Worm (Caenorhabditis elegans) whole organism, L1 larva: Measurements from ENCODE around the gene C05G5.5.

ENCODE experiments used
- ama-1 ChIP-seq: fragments of 150-350 bp; optimal IDR thresholded peaks from 2 replicates; lab custom pipeline; 2014
- ceh-82 ChIP-seq, 3 experiments: fragments of 150-350 bp in 1 of 3; sonication (generic microtip) in 2 of 3; optimal IDR thresholded peaks; 2 replicates each; lab custom pipeline; 2014 to 2017; ENCODE audit warnings: missing biosample characterization in 3 of 3, missing genetic modification characterization in 3 of 3
- efl-3 ChIP-seq: fragments of 200-800 bp; sonication (Bioruptor generic); optimal IDR thresholded peaks from 2 replicates; lab custom pipeline; 2018; ENCODE audit warnings: mild to moderate bottlenecking, missing genetic modification characterization, missing compliant biosample characterization
- egl-27 ChIP-seq, 2 experiments: fragments of 150-350 bp in 1 of 2; sonication (generic microtip); optimal IDR thresholded peaks; 3 replicates each; lab custom pipeline; 2017 to 2018; ENCODE audit warnings: missing biosample characterization in 2 of 2, missing genetic modification characterization in 2 of 2, missing genetic modification reagents in 2 of 2
- elt-3 ChIP-seq, 6 experiments: fragments of 150-350 bp in 1 of 6; sonication (generic microtip); optimal IDR thresholded peaks; 2 replicates each; lab custom pipeline; 2017 to 2018; ENCODE audit warnings: missing biosample characterization in 6 of 6, missing genetic modification characterization in 6 of 6, inconsistent platforms in 1 of 6
- fkh-4 ChIP-seq: sonication (generic microtip); optimal IDR thresholded peaks from 2 replicates; lab custom pipeline; 2016; ENCODE audit warnings: missing compliant biosample characterization, missing genetic modification characterization, borderline replicate concordance
- lin-39 ChIP-seq: fragments of 150-350 bp; optimal IDR thresholded peaks from 2 replicates; lab custom pipeline; 2014; ENCODE audit warnings: missing biosample characterization, missing genetic modification reagents, missing genetic modification characterization
- nhr-77 ChIP-seq: fragments of 150-350 bp; optimal IDR thresholded peaks from 2 replicates; lab custom pipeline; 2014; ENCODE audit warnings: missing biosample characterization, missing genetic modification characterization
- nhr-84 ChIP-seq: sonication (generic microtip); optimal IDR thresholded peaks from 2 replicates; lab custom pipeline; 2017; ENCODE audit warnings: missing biosample characterization, missing genetic modification characterization
- skn-1 ChIP-seq: fragments of 150-350 bp; optimal IDR thresholded peaks from 2 replicates; lab custom pipeline; 2014; ENCODE audit warnings: missing biosample characterization, missing genetic modification characterization
- snpc-4 ChIP-seq: fragments of 150-350 bp; optimal IDR thresholded peaks from 2 replicates; lab custom pipeline; 2014; ENCODE audit warnings: missing biosample characterization, missing genetic modification characterization
- tlp-1 ChIP-seq: fragments of 150-350 bp; optimal IDR thresholded peaks from 2 replicates; lab custom pipeline; 2014; ENCODE audit warnings: missing biosample characterization, missing genetic modification characterization
- unc-62 ChIP-seq: fragments of 150-350 bp; optimal IDR thresholded peaks from 2 replicates; lab custom pipeline; 2014; ENCODE audit warnings: missing biosample characterization, missing genetic modification reagents, missing genetic modification characterization
- ztf-11 ChIP-seq, 2 experiments: sonication (generic microtip); optimal IDR thresholded peaks; 2 replicates each; lab custom pipeline; 2016 to 2017; ENCODE audit warnings: missing genetic modification characterization in 2 of 2, missing biosample characterization in 1 of 2, missing compliant biosample characterization in 1 of 2

DNA sequence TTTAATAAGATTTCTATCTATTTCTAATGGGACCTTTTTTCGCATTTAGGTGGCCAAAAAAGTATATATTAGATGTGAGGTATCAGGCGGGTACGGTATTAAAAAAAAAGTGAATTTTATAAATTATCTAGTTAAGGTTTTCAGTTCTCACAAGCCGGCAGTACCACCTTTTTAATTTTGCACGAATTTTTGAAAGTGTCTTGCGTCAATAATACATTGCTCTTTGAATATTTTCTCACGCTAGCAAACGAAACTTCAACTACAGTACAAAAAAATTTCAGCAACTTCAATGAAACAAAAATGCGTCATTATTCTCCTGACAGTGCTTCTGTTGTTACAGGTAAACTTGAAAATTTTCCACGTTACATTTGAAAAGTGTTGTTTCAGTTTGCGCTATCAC, 46.0 kb upstream of the C05G5.5 start, which contains the start of gene F42D1.4:
- TF ChIP-seq unc-62 (GFP tag; lab: Kevin White, UChicago) (no peak), egl-27 (tag; optimal IDR thresholded peaks at IDR 0.05; lab: Kevin White, UChicago) (no peak), ama-1 (lab: Kevin White, UChicago) (no peak), efl-3 (GFP tag; lab: Kevin White, UChicago) (no peak), ztf-11 (tag; optimal IDR thresholded peaks at IDR 0.05; lab: Kevin White, UChicago) (no peak), fkh-4 (no peak), nhr-77 (tag; lab: Kevin White, UChicago) (no peak), ceh-82 (tag; optimal IDR thresholded peaks at IDR 0.05; lab: Kevin White, UChicago) (no peak), tlp-1 (tag; lab: Kevin White, UChicago) (no peak), snpc-4 (tag; lab: Kevin White, UChicago) (no peak), elt-3 (tag; optimal IDR thresholded peaks at IDR 0.05; lab: Kevin White, UChicago) (no peak), nhr-84 (tag; lab: Kevin White, UChicago) (no peak), lin-39 (tag; lab: Kevin White, UChicago) (no peak), skn-1 (tag; lab: Kevin White, UChicago) (no peak)
